Worm (Caenorhabditis elegans) whole organism, late embryonic: ENCODE measurements around the gene F22E12.3.
A peak's percentile ranks its signal among the peaks of the same experiment; 100 is the strongest.

Experiments
- C08G9.2 ChIP-seq: sonication (generic microtip); optimal IDR thresholded peaks from 2 replicates; lab custom pipeline; 2016; ENCODE audit warnings: mild to moderate bottlenecking, missing genetic modification characterization, moderate library complexity, missing compliant biosample characterization
- C38D4.7 ChIP-seq: fragments of 200-800 bp; sonication (Bioruptor generic); optimal IDR thresholded peaks from 2 replicates; lab custom pipeline; 2018; ENCODE audit warnings: mild to moderate bottlenecking, missing genetic modification characterization, moderate library complexity, missing compliant biosample characterization
- F13H6.1 ChIP-seq: sonication (generic microtip); optimal IDR thresholded peaks from 2 replicates; lab custom pipeline; 2016; ENCODE audit warnings: missing genetic modification characterization, missing compliant biosample characterization
- ahr-1 ChIP-seq: sonication (generic microtip); optimal IDR thresholded peaks from 2 replicates; lab custom pipeline; 2016; ENCODE audit warnings: missing genetic modification characterization, missing compliant biosample characterization
- ceh-14 ChIP-seq: sonication (generic microtip); optimal IDR thresholded peaks from 2 replicates; lab custom pipeline; 2016; ENCODE audit warnings: missing genotype, missing genetic modification characterization, missing compliant biosample characterization
- ceh-18 ChIP-seq: sonication (generic microtip); optimal IDR thresholded peaks from 2 replicates; lab custom pipeline; 2016; ENCODE audit warnings: missing genetic modification characterization, missing compliant biosample characterization
- ceh-2 ChIP-seq: sonication (generic microtip); optimal IDR thresholded peaks from 2 replicates; lab custom pipeline; 2016; ENCODE audit warnings: missing genotype, missing genetic modification characterization, missing compliant biosample characterization
- ceh-22 ChIP-seq: sonication (generic microtip); optimal IDR thresholded peaks from 2 replicates; lab custom pipeline; 2017; ENCODE audit warnings: missing biosample characterization, missing genetic modification characterization
- ceh-24 ChIP-seq: sonication (generic microtip); optimal IDR thresholded peaks from 2 replicates; lab custom pipeline; 2016; ENCODE audit warnings: mild to moderate bottlenecking, missing genetic modification characterization, missing compliant biosample characterization
- ceh-31 ChIP-seq: sonication (generic microtip); optimal IDR thresholded peaks from 2 replicates; lab custom pipeline; 2016; ENCODE audit warnings: missing genetic modification characterization, missing compliant biosample characterization
- ceh-45 ChIP-seq: fragments of 200-800 bp; sonication (Bioruptor generic); IDR thresholded peaks from 2 replicates; pipeline ENCODE4 v1.3.6; 2022; ENCODE audit warnings: missing genetic modification reagents, missing genetic modification characterization, missing compliant biosample characterization
- ceh-48 ChIP-seq: sonication (generic microtip); optimal IDR thresholded peaks from 2 replicates; lab custom pipeline; 2016; ENCODE audit warnings: missing genetic modification characterization, inconsistent platforms, missing compliant biosample characterization
- dmd-4 ChIP-seq: sonication (generic microtip); optimal IDR thresholded peaks from 2 replicates; lab custom pipeline; 2016; ENCODE audit warnings: borderline replicate concordance, missing genetic modification characterization, missing compliant biosample characterization
- dve-1 ChIP-seq: sonication (generic microtip); optimal IDR thresholded peaks from 2 replicates; lab custom pipeline; 2017; ENCODE audit warnings: antibody characterized with exemption, mild to moderate bottlenecking, missing genetic modification characterization, missing compliant biosample characterization
- ets-4 ChIP-seq: sonication (generic microtip); optimal IDR thresholded peaks from 2 replicates; lab custom pipeline; 2016; ENCODE audit warnings: missing genetic modification characterization, missing compliant biosample characterization
- gmeb-2 ChIP-seq: sonication (generic microtip); optimal IDR thresholded peaks from 2 replicates; lab custom pipeline; 2016; ENCODE audit warnings: missing genetic modification characterization, inconsistent platforms, missing compliant biosample characterization
- hlh-13 ChIP-seq: fragments of 200-800 bp; sonication (Bioruptor generic); optimal IDR thresholded peaks from 2 replicates; lab custom pipeline; 2018; ENCODE audit warnings: mild to moderate bottlenecking, missing genetic modification characterization, missing compliant biosample characterization
- hlh-15 ChIP-seq: sonication (generic microtip); optimal IDR thresholded peaks from 2 replicates; lab custom pipeline; 2016; ENCODE audit warnings: missing genetic modification characterization, missing compliant biosample characterization
- hlh-30 ChIP-seq: sonication (generic microtip); optimal IDR thresholded peaks from 2 replicates; lab custom pipeline; 2017; ENCODE audit warnings: antibody characterized with exemption, missing genetic modification characterization, missing compliant biosample characterization; ENCODE audit not compliant: insufficient read depth
- hlh-6 ChIP-seq: sonication (generic microtip); optimal IDR thresholded peaks from 2 replicates; lab custom pipeline; 2016; ENCODE audit warnings: missing genotype, missing genetic modification characterization, missing compliant biosample characterization
- lim-6 ChIP-seq: sonication (generic microtip); optimal IDR thresholded peaks from 2 replicates; lab custom pipeline; 2016; ENCODE audit warnings: missing genetic modification characterization, missing compliant biosample characterization
- lin-11 ChIP-seq: fragments of 200-800 bp; sonication (Bioruptor generic); optimal IDR thresholded peaks from 2 replicates; lab custom pipeline; 2018; ENCODE audit warnings: mild to moderate bottlenecking, missing genetic modification characterization, missing compliant biosample characterization
- mec-3 ChIP-seq: sonication (generic microtip); optimal IDR thresholded peaks from 2 replicates; lab custom pipeline; 2016; ENCODE audit warnings: borderline replicate concordance, missing genetic modification characterization, missing compliant biosample characterization
- nfya-1 ChIP-seq: sonication (generic microtip); optimal IDR thresholded peaks from 2 replicates; lab custom pipeline; 2017; ENCODE audit warnings: missing genetic modification characterization, mild to moderate bottlenecking, missing compliant biosample characterization, antibody characterized with exemption, moderate library complexity
- nhr-11 ChIP-seq: fragments of 150-350 bp; optimal IDR thresholded peaks from 2 replicates; lab custom pipeline; 2014; ENCODE audit warnings: missing biosample characterization, missing genetic modification characterization
- nhr-232 ChIP-seq: sonication (generic microtip); optimal IDR thresholded peaks from 2 replicates; lab custom pipeline; 2016; ENCODE audit warnings: missing genetic modification characterization, missing compliant biosample characterization
- npax-4 ChIP-seq: sonication (generic microtip); optimal IDR thresholded peaks from 2 replicates; lab custom pipeline; 2016; ENCODE audit warnings: missing genetic modification characterization, missing compliant biosample characterization
- odd-2 ChIP-seq: sonication (generic microtip); optimal IDR thresholded peaks from 2 replicates; lab custom pipeline; 2017; ENCODE audit warnings: antibody characterized with exemption, mild to moderate bottlenecking, missing genetic modification characterization, missing compliant biosample characterization
- pag-3 ChIP-seq: sonication (generic microtip); optimal IDR thresholded peaks from 2 replicates; lab custom pipeline; 2016; ENCODE audit warnings: missing compliant biosample characterization, missing genetic modification characterization, borderline replicate concordance
- pat-9 ChIP-seq: fragments of 200-800 bp; sonication (Bioruptor generic); optimal IDR thresholded peaks from 2 replicates; lab custom pipeline; 2018; ENCODE audit warnings: mild to moderate bottlenecking, missing genetic modification characterization, moderate library complexity, missing compliant biosample characterization
- pax-1 ChIP-seq: fragments of 150-350 bp; optimal IDR thresholded peaks from 2 replicates; lab custom pipeline; 2014; ENCODE audit warnings: missing biosample characterization, missing genetic modification characterization
- pha-4 ChIP-seq: fragments of 150-350 bp; optimal IDR thresholded peaks from 2 replicates; lab custom pipeline; 2018; ENCODE audit warnings: missing biosample characterization, missing genetic modification reagents, missing genetic modification characterization
- pros-1 ChIP-seq: fragments of 150-350 bp; optimal IDR thresholded peaks from 2 replicates; lab custom pipeline; 2014; ENCODE audit warnings: missing biosample characterization, missing genetic modification reagents, missing genetic modification characterization
- ref-2 ChIP-seq: sonication (generic microtip); optimal IDR thresholded peaks from 2 replicates; lab custom pipeline; 2016; ENCODE audit warnings: missing genetic modification characterization, missing compliant biosample characterization
- rnt-1 ChIP-seq: sonication (generic microtip); optimal IDR thresholded peaks from 2 replicates; lab custom pipeline; 2016; ENCODE audit warnings: missing genetic modification characterization, missing compliant biosample characterization
- sdc-2 ChIP-seq: sonication (generic microtip); optimal IDR thresholded peaks from 2 replicates; lab custom pipeline; 2016; ENCODE audit warnings: missing genotype, missing genetic modification characterization, missing compliant biosample characterization
- sox-2 ChIP-seq: fragments of 200-800 bp; sonication (Bioruptor generic); IDR thresholded peaks from 2 replicates; pipeline ENCODE4 v1.3.6; 2022; ENCODE audit warnings: missing genetic modification reagents, missing genetic modification characterization, missing compliant biosample characterization
- syd-9 ChIP-seq: sonication (generic microtip); optimal IDR thresholded peaks from 2 replicates; lab custom pipeline; 2016; ENCODE audit warnings: mild to moderate bottlenecking, missing genetic modification characterization, moderate library complexity, missing compliant biosample characterization
- tbx-2 ChIP-seq: sonication (generic microtip); optimal IDR thresholded peaks from 2 replicates; lab custom pipeline; 2016; ENCODE audit warnings: missing genetic modification characterization, missing compliant biosample characterization
- tbx-7 ChIP-seq: sonication (generic microtip); optimal IDR thresholded peaks from 2 replicates; lab custom pipeline; 2016; ENCODE audit warnings: missing genotype, missing genetic modification characterization, missing compliant biosample characterization
- unc-3 ChIP-seq, 2 experiments: fragments of 200-800 bp in 1 of 2; sonication (Bioruptor generic) in 1 of 2; sonication (generic microtip) in 1 of 2; conservative IDR thresholded peaks in 1 of 2; optimal IDR thresholded peaks in 1 of 2; 2 replicates each; pipeline versions ENCODE4 v1.3.6 to Lab custom; 2016 to 2022; ENCODE audit warnings: missing compliant biosample characterization in 2 of 2, missing genetic modification characterization in 2 of 2, missing genetic modification reagents in 1 of 2
- unc-55 ChIP-seq: sonication (generic microtip); optimal IDR thresholded peaks from 2 replicates; lab custom pipeline; 2017; ENCODE audit warnings: missing biosample characterization, missing genetic modification reagents, missing genetic modification characterization

Gene F22E12.3

ce11 chrV:10466607-10467092, 3.5 kb upstream of the F22E12.3 start (continued):
- no peak for TF ChIP-seq ceh-48 (tag; lab: Kevin White, UChicago)
- TF ChIP-seq odd-2 = no peak
- peak; percentile 65 for TF ChIP-seq F13H6.1 (tag; lab: Kevin White, UChicago)
- no peak for TF ChIP-seq lin-11
- TF ChIP-seq ets-4 = peak; percentile 64
- TF ChIP-seq ceh-18 = peak; percentile 95
- TF ChIP-seq ceh-31 (tag; lab: Kevin White, UChicago) = peak; percentile 95
- no peak for TF ChIP-seq gmeb-2 (tag; lab: Kevin White, UChicago)
- no peak for TF ChIP-seq nhr-232
- no peak for TF ChIP-seq C38D4.7
- TF ChIP-seq npax-4 = no peak
- TF ChIP-seq syd-9 (tag; lab: Kevin White, UChicago) = no peak
- TF ChIP-seq C08G9.2 = peak; percentile 35
- TF ChIP-seq hlh-30 (tag; lab: Kevin White, UChicago) = peak; percentile 95
- TF ChIP-seq ceh-14 = peak; percentile 50
- peak; percentile 83 for TF ChIP-seq pros-1 (tag; lab: Kevin White, UChicago)
- TF ChIP-seq unc-55 (GFP tag; lab: Kevin White, UChicago) = peak; percentile 83
- TF ChIP-seq ceh-2 (tag; lab: Kevin White, UChicago) = peak; percentile 41
- TF ChIP-seq hlh-15 (tag; lab: Kevin White, UChicago) = no peak
- peak; percentile 19 for TF ChIP-seq tbx-7 (tag; lab: Kevin White, UChicago)
- TF ChIP-seq ceh-45 (GFP tag; lab: Robert Waterston, UW) = no peak
- TF ChIP-seq ahr-1 (tag; lab: Kevin White, UChicago) = no peak
- TF ChIP-seq dve-1 (tag; lab: Kevin White, UChicago) = peak; percentile 89
- peak; percentile 8; the same call in 1 of the 2 replicates for TF ChIP-seq sox-2 (GFP tag; lab: Robert Waterston, UW)
- TF ChIP-seq sdc-2 (tag; lab: Kevin White, UChicago) = peak; percentile 63
- TF ChIP-seq ref-2 = peak; percentile 91
- no peak for TF ChIP-seq nhr-11
- peak; percentile 41 for TF ChIP-seq lim-6
- no peak for TF ChIP-seq pha-4 (tag; lab: Kevin White, UChicago)
- peak; percentile 91 for TF ChIP-seq tbx-2 (tag; lab: Kevin White, UChicago)
- TF ChIP-seq rnt-1 = peak; percentile 80
- TF ChIP-seq dmd-4 = no peak
- peak; percentile 88 for TF ChIP-seq pax-1
- no peak for TF ChIP-seq hlh-6 (tag; lab: Kevin White, UChicago)
- no peak for TF ChIP-seq hlh-13 (GFP tag; lab: Kevin White, UChicago)
- no peak for TF ChIP-seq mec-3 (tag; lab: Kevin White, UChicago)
- TF ChIP-seq nfya-1 (tag; lab: Kevin White, UChicago) = peak; percentile 96
- TF ChIP-seq pat-9 (tag; lab: Kevin White, UChicago) = no peak
- no peak for TF ChIP-seq ceh-24 (tag; lab: Kevin White, UChicago)
- TF ChIP-seq ceh-22 (tag; lab: Kevin White, UChicago) = peak; percentile 12
- TF ChIP-seq, all 69 proteins: peak for 28

DNA sequence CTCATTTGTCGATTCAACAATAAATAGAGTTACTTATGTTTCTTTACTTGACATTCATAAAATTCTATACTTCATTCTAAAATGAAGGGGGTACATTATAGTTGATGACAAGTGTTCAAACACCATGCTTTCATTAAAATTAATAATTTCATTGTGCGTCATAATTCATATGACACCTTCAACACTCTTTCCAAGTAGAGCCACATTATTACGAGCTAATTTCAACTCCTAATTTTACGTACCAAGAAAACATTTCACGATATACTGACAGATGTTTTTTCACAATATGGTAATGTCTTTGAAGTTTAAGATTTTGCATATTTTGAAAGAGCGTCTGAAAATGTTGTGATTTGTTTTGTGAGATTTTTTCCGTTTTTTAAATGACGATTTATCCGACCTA, 2.3 kb upstream of the F22E12.3 start:
- TF ChIP-seq unc-3 (GFP tag; conservative IDR thresholded peaks at IDR 0.05; lab: Robert Waterston, UW) (no peak), unc-3 (tag; optimal IDR thresholded peaks at IDR 0.05; lab: Kevin White, UChicago) (no peak), pha-4 (tag; lab: Kevin White, UChicago) (no peak), pax-1 (no peak), ceh-22 (tag; lab: Kevin White, UChicago) (no peak), hlh-6 (tag; lab: Kevin White, UChicago) (no peak), ref-2 (no peak), nhr-232 (no peak), ceh-18 (no peak), ceh-14 (no peak), pag-3 (tag; lab: Kevin White, UChicago) (no peak), nhr-11 (no peak), pros-1 (tag; lab: Kevin White, UChicago) (no peak), dve-1 (tag; lab: Kevin White, UChicago) (no peak), ahr-1 (tag; lab: Kevin White, UChicago) (no peak)
